Worm (Caenorhabditis elegans) whole organism, L4 larva: ENCODE results near the gene srw-10.

Experiments
- D1046.2 ChIP-seq: fragments of 200-800 bp; sonication (Bioruptor generic); IDR thresholded peaks from 2 replicates; pipeline ENCODE4 v1.3.6; 2022; ENCODE audit warnings: missing genetic modification characterization, missing compliant biosample characterization
- F49E8.2 ChIP-seq: sonication (generic microtip); optimal IDR thresholded peaks from 2 replicates; lab custom pipeline; 2016; ENCODE audit warnings: missing compliant biosample characterization, mild to moderate bottlenecking, missing genetic modification characterization, borderline replicate concordance
- lin-1 ChIP-seq: fragments of 200-800 bp; sonication (Bioruptor generic); IDR thresholded peaks from 2 replicates; pipeline ENCODE4 v1.3.6; 2022; ENCODE audit warnings: missing genetic modification reagents, missing genetic modification characterization, missing compliant biosample characterization
- lin-15B ChIP-seq: fragments of 150-350 bp; sonication (generic microtip); optimal IDR thresholded peaks from 3 replicates; lab custom pipeline; 2014; ENCODE audit warnings: missing biosample characterization, missing genetic modification characterization
- madf-5 ChIP-seq, 2 experiments: fragments of 200-800 bp; sonication (Bioruptor generic); IDR thresholded peaks; 2 replicates each; pipeline ENCODE4 v1.3.6; 2022; ENCODE audit warnings: missing compliant biosample characterization in 2 of 2, missing genetic modification characterization in 2 of 2
- nhr-77 ChIP-seq: fragments of 150-350 bp; optimal IDR thresholded peaks from 2 replicates; lab custom pipeline; 2014; ENCODE audit warnings: missing biosample characterization, missing genetic modification characterization

DNA sequence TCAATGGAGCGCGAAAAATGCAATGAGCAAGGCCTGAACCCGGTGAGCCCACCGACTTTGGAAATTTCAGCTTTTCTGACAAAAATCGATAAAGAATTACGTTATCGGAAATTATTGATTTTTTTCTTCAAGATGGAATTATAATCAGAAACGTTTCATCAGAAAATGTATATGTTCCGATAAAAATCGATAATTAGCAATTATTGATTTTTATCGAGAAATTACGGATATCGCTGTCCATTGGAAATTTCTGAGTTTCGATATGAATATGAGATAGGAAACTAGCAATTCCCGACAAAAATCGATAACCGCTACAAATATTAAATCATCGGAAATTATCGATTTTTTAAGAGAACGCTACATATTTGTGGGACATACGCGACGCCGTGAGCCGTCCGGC lies 39.1 kb downstream of the srw-10 start:
- TF ChIP-seq lin-15B (no peak), nhr-77 (tag; lab: Kevin White, UChicago) (no peak), madf-5 (GFP tag; IDR thresholded peaks at IDR 0.05; lab: Robert Waterston, UW) (no peak), D1046.2 (GFP tag; lab: Robert Waterston, UW) (no peak), F49E8.2 (tag; lab: Kevin White, UChicago) (no peak), lin-1 (GFP tag; lab: Robert Waterston, UW) (no peak)
